Fruit fly (Drosophila melanogaster): Measurements from ENCODE around the gene CG14260.

The CG14260 gene

dm6 chr3R:27292159-27292880 is 27.1 kb downstream of the CG14260 start, which contains the start of gene CG3348:
Gene CG3348, minus strand, starts transcription at chr3R:27292209.
- TF ChIP-seq sv (GFP tag; optimal IDR thresholded peaks at IDR 0.05) (peak; percentile 50), Sp1 (GFP tag; optimal IDR thresholded peaks at IDR 0.05) (peak; percentile 65), woc (GFP tag; optimal IDR thresholded peaks at IDR 0.05) (peak; percentile 15), dsf (GFP tag; optimal IDR thresholded peaks at IDR 0.05; ENCODE audit: borderline replicate concordance) (no peak), ey (GFP tag; optimal IDR thresholded peaks at IDR 0.05) (peak; percentile 71), HLH106 (tag; optimal IDR thresholded peaks at IDR 0.05) (peak; percentile 24), jim (GFP tag; optimal IDR thresholded peaks at IDR 0.05) (no peak), br (GFP tag; optimal IDR thresholded peaks at IDR 0.05) (peak; percentile 46), Hr83 (GFP tag; optimal IDR thresholded peaks at IDR 0.05; ENCODE audit: poor library complexity, severe bottlenecking) (peak; percentile 36), usp (GFP tag; optimal IDR thresholded peaks at IDR 0.05) (no peak), GATAd (GFP tag; optimal IDR thresholded peaks at IDR 0.05) (no peak), rgr (GFP tag; optimal IDR thresholded peaks at IDR 0.05) (peak; percentile 78), Hnf4 (GFP tag; optimal IDR thresholded peaks at IDR 0.05) (peak; percentile 69), dl (GFP tag; optimal IDR thresholded peaks at IDR 0.05; ENCODE audit: insufficient read depth in 1 of 2, partially characterized antibody in 2 of 2) (no peak), foxo (GFP tag; optimal IDR thresholded peaks at IDR 0.05) (peak in 1 of 2 experiments; percentile 78), dmrt93B (GFP tag; optimal IDR thresholded peaks at IDR 0.05) (peak; percentile 9), h (GFP tag; optimal IDR thresholded peaks at IDR 0.05) (peak; percentile 72), OdsH (GFP tag; optimal IDR thresholded peaks at IDR 0.05) (peak; percentile 64), psq (GFP tag; optimal IDR thresholded peaks at IDR 0.05) (peak; percentile 49), Rel (GFP tag; optimal IDR thresholded peaks at IDR 0.05) (no peak), Rel (tag; optimal IDR thresholded peaks at IDR 0.05) (peak; percentile 8), CG32264 (GFP tag; optimal IDR thresholded peaks at IDR 0.05) (peak; percentile 50), fru (GFP tag; optimal IDR thresholded peaks at IDR 0.05) (peak; percentile 73), Jra (GFP tag; optimal IDR thresholded peaks at IDR 0.05) (peak; percentile 32)

dm6 chr3R:27293065-27293464 is 27.8 kb downstream of the CG14260 start:
- TF ChIP-seq br (GFP tag; optimal IDR thresholded peaks at IDR 0.05) = no peak
- TF ChIP-seq Jra (GFP tag; optimal IDR thresholded peaks at IDR 0.05) = no peak
- no peak for TF ChIP-seq HLH106 (tag; optimal IDR thresholded peaks at IDR 0.05)
- TF ChIP-seq brk (GFP tag; optimal IDR thresholded peaks at IDR 0.05) = no peak
- no peak for TF ChIP-seq woc (GFP tag; optimal IDR thresholded peaks at IDR 0.05)
- no peak for TF ChIP-seq N (GFP tag; optimal IDR thresholded peaks at IDR 0.05)
- TF ChIP-seq sv (GFP tag; optimal IDR thresholded peaks at IDR 0.05) = no peak
- TF ChIP-seq CrebA (GFP tag; optimal IDR thresholded peaks at IDR 0.05; ENCODE audit: borderline replicate concordance) = no peak
- no peak for TF ChIP-seq dsf (GFP tag; optimal IDR thresholded peaks at IDR 0.05; ENCODE audit: borderline replicate concordance)
- TF ChIP-seq jim (GFP tag; optimal IDR thresholded peaks at IDR 0.05) = no peak
- no peak for TF ChIP-seq OdsH (GFP tag; optimal IDR thresholded peaks at IDR 0.05)
- TF ChIP-seq sage (GFP tag; optimal IDR thresholded peaks at IDR 0.05) = no peak
- TF ChIP-seq rgr (GFP tag; optimal IDR thresholded peaks at IDR 0.05) = no peak
- no peak for TF ChIP-seq lola (GFP tag; optimal IDR thresholded peaks at IDR 0.05)
- TF ChIP-seq ey (GFP tag; optimal IDR thresholded peaks at IDR 0.05) = no peak

- TF ChIP-seq pan (optimal IDR thresholded peaks at IDR 0.05) = no peak
- TF ChIP-seq Hr83 (GFP tag; optimal IDR thresholded peaks at IDR 0.05; ENCODE audit: poor library complexity, severe bottlenecking) = no peak
- TF ChIP-seq usp (GFP tag; optimal IDR thresholded peaks at IDR 0.05) = no peak
- no peak for TF ChIP-seq brk (GFP tag; optimal IDR thresholded peaks at IDR 0.05)
- no peak for TF ChIP-seq Abd-B (GFP tag; optimal IDR thresholded peaks at IDR 0.05)
Measured at dm6 chr3R:27294113-27294512, 28.9 kb downstream of the CG14260 start.

All from whole organism, wandering third instar larva.